Fruit fly (Drosophila melanogaster) whole organism, embryonic: ENCODE results near the gene MED15.

ENCODE experiments used
- Aef1 ChIP-seq: fragments of 200-800 bp; sonication (Bioruptor generic); IDR thresholded peaks from 3 replicates; pipeline ENCODE4 v1.3.6; 2022; ENCODE audit warnings: missing biosample characterization, missing genetic modification characterization
- Atf6 ChIP-seq: fragments of 200-800 bp; sonication (Bioruptor generic); IDR thresholded peaks from 2 replicates; pipeline ENCODE4 v1.3.6; 2022; ENCODE audit warnings: missing biosample characterization, missing genetic modification characterization
- CG10959 ChIP-seq: fragments of 200-800 bp; sonication (Bioruptor generic); IDR thresholded peaks from 2 replicates; pipeline ENCODE4 v1.3.6; 2022; ENCODE audit warnings: missing biosample characterization, missing genetic modification characterization
- CG11695 ChIP-seq: fragments of 200-800 bp; sonication (Bioruptor generic); IDR thresholded peaks from 3 replicates; pipeline ENCODE4 v1.3.6; 2022; ENCODE audit warnings: missing biosample characterization, missing genetic modification characterization
- CG11723 ChIP-seq: fragments of 200-800 bp; sonication (Bioruptor generic); optimal IDR thresholded peaks from 2 replicates; lab custom pipeline; 2017; ENCODE audit warnings: missing biosample characterization, mild to moderate bottlenecking, missing genetic modification characterization
- CG12769 ChIP-seq: fragments of 200-800 bp; sonication (Bioruptor generic); optimal IDR thresholded peaks from 2 replicates; lab custom pipeline; 2019; ENCODE audit warnings: missing biosample characterization, mild to moderate bottlenecking, missing genetic modification characterization, moderate library complexity
- CG13894 ChIP-seq: fragments of 200-800 bp; sonication (Bioruptor generic); optimal IDR thresholded peaks from 3 replicates; lab custom pipeline; 2018; ENCODE audit warnings: missing biosample characterization, mild to moderate bottlenecking, missing genetic modification characterization, moderate library complexity
- CG1792 ChIP-seq: fragments of 200-800 bp; sonication (Bioruptor generic); optimal IDR thresholded peaks from 2 replicates; lab custom pipeline; 2016; ENCODE audit warnings: missing biosample characterization, missing genetic modification characterization
- CG30431 ChIP-seq: fragments of 200-800 bp; sonication (Bioruptor generic); optimal IDR thresholded peaks from 2 replicates; lab custom pipeline; 2017; ENCODE audit warnings: missing biosample characterization, missing genetic modification characterization
- CG32532 ChIP-seq: fragments of 200-800 bp; sonication (Bioruptor generic); IDR thresholded peaks from 2 replicates; pipeline ENCODE4 v1.3.6; 2022; ENCODE audit warnings: missing biosample characterization, missing genetic modification characterization
- CG32772 ChIP-seq: fragments of 200-800 bp; sonication (Bioruptor generic); IDR thresholded peaks from 2 replicates; pipeline ENCODE4 v1.3.6; 2022; ENCODE audit warnings: missing biosample characterization, missing genetic modification characterization
- CG4707 ChIP-seq: fragments of 200-800 bp; sonication (Bioruptor generic); optimal IDR thresholded peaks from 2 replicates; lab custom pipeline; 2018; ENCODE audit warnings: missing biosample characterization, mild to moderate bottlenecking, missing genetic modification characterization, moderate library complexity
- CG5180 ChIP-seq: fragments of 200-800 bp; sonication (Bioruptor generic); optimal IDR thresholded peaks from 3 replicates; lab custom pipeline; 2017; ENCODE audit warnings: missing biosample characterization, missing genetic modification characterization, mild to moderate bottlenecking, moderate library complexity, missing genetic modification reagents
- CG6689 ChIP-seq: fragments of 200-800 bp; sonication (Bioruptor generic); IDR thresholded peaks from 2 replicates; pipeline ENCODE4 v1.3.6; 2022; ENCODE audit warnings: missing biosample characterization, missing genetic modification characterization
- CG6813 ChIP-seq: fragments of 200-800 bp; sonication (Bioruptor generic); optimal IDR thresholded peaks from 2 replicates; lab custom pipeline; 2017; ENCODE audit warnings: missing biosample characterization, missing genetic modification characterization, mild to moderate bottlenecking, moderate library complexity, missing genetic modification reagents
- CG7745 ChIP-seq: fragments of 200-800 bp; sonication (Bioruptor generic); optimal IDR thresholded peaks from 2 replicates; lab custom pipeline; 2018; ENCODE audit warnings: missing biosample characterization, mild to moderate bottlenecking, missing genetic modification characterization, moderate library complexity
- CG8290 ChIP-seq, 3 experiments: fragments of 200-800 bp; sonication (Bioruptor generic); optimal IDR thresholded peaks; 2 replicates each; lab custom pipeline; 2016 to 2019; ENCODE audit warnings: missing biosample characterization in 3 of 3, missing genetic modification characterization in 3 of 3, mild to moderate bottlenecking in 2 of 3, moderate library complexity in 1 of 3
- CG9215 ChIP-seq: fragments of 200-800 bp; sonication (Bioruptor generic); IDR thresholded peaks from 2 replicates; pipeline ENCODE4 v1.3.6; 2022; ENCODE audit warnings: missing biosample characterization, missing genetic modification characterization
- CG9797 ChIP-seq: fragments of 200-800 bp; sonication (Bioruptor generic); optimal IDR thresholded peaks from 3 replicates; lab custom pipeline; 2018; ENCODE audit warnings: missing biosample characterization, mild to moderate bottlenecking, missing genetic modification characterization
- CG9932 ChIP-seq: fragments of 200-800 bp; sonication (Bioruptor generic); IDR thresholded peaks from 2 replicates; pipeline ENCODE4 v1.3.6; 2022; ENCODE audit warnings: missing biosample characterization, missing genetic modification characterization
- CHES-1-like ChIP-seq: fragments of 200-800 bp; sonication (Bioruptor generic); optimal IDR thresholded peaks from 2 replicates; lab custom pipeline; 2016; ENCODE audit warnings: missing biosample characterization, missing genetic modification characterization
- Camta ChIP-seq: fragments of 200-800 bp; sonication (Bioruptor generic); optimal IDR thresholded peaks from 2 replicates; lab custom pipeline; 2016; ENCODE audit warnings: missing biosample characterization, missing genetic modification characterization
- Chrac-16 ChIP-seq: fragments of 200-800 bp; sonication (Bioruptor generic); optimal IDR thresholded peaks from 3 replicates; lab custom pipeline; 2016; ENCODE audit warnings: missing biosample characterization, missing genetic modification characterization
- H2.0 ChIP-seq: fragments of 200-800 bp; sonication (Bioruptor generic); IDR thresholded peaks from 2 replicates; pipeline ENCODE4 v1.3.6; 2022; ENCODE audit warnings: missing biosample characterization, missing genetic modification characterization
- Hmr ChIP-seq: fragments of 200-800 bp; sonication (Bioruptor generic); optimal IDR thresholded peaks from 3 replicates; lab custom pipeline; 2017; ENCODE audit warnings: mild to moderate bottlenecking, missing biosample characterization, missing genetic modification reagents, missing genetic modification characterization
- Hr78 ChIP-seq, 2 experiments: fragments of 200-800 bp in 1 of 2; fragments of >200 bp in 1 of 2; sonication (Bioruptor generic) in 1 of 2; optimal IDR thresholded peaks; 2 replicates each; lab custom pipeline; 2017 to 2019; ENCODE audit warnings: missing biosample characterization in 2 of 2, missing genetic modification characterization in 2 of 2, mild to moderate bottlenecking in 1 of 2, moderate library complexity in 1 of 2
- Lpt ChIP-seq: fragments of >200 bp; optimal IDR thresholded peaks from 2 replicates; lab custom pipeline; 2018; ENCODE audit warnings: missing biosample characterization, missing genetic modification characterization
- Med ChIP-seq: fragments of 200-800 bp; sonication (Bioruptor generic); peaks from one replicate; lab custom pipeline; 2016; ENCODE audit warnings: missing biosample characterization, missing genetic modification characterization, mild to moderate bottlenecking, inconsistent platforms, moderate library complexity
- Pdp1 ChIP-seq, 2 experiments: fragments of 200-800 bp; sonication (Bioruptor generic); optimal IDR thresholded peaks; 3 replicates each; lab custom pipeline; 2016; ENCODE audit warnings: missing biosample characterization in 2 of 2, missing genetic modification characterization in 2 of 2, mild to moderate bottlenecking in 1 of 2, moderate library complexity in 1 of 2
- Spps ChIP-seq: fragments of 200-800 bp; sonication (Bioruptor generic); optimal IDR thresholded peaks from 2 replicates; lab custom pipeline; 2018; ENCODE audit warnings: missing biosample characterization, mild to moderate bottlenecking, missing genetic modification characterization
- Ssrp ChIP-seq: fragments of 200-800 bp; sonication (Bioruptor generic); optimal IDR thresholded peaks from 2 replicates; lab custom pipeline; 2018; ENCODE audit warnings: missing biosample characterization, mild to moderate bottlenecking, missing genetic modification characterization, moderate library complexity
- crol ChIP-seq: fragments of 200-800 bp; sonication (Bioruptor generic); IDR thresholded peaks from 2 replicates; pipeline ENCODE4 v1.3.6; 2022; ENCODE audit warnings: missing biosample characterization, missing genetic modification characterization
- danr ChIP-seq: fragments of 200-800 bp; sonication (Bioruptor generic); IDR thresholded peaks from 2 replicates; pipeline ENCODE4 v1.3.6; 2022; ENCODE audit warnings: missing biosample characterization, missing genetic modification characterization
- dm ChIP-seq: fragments of 200-800 bp; sonication (Bioruptor generic); optimal IDR thresholded peaks from 3 replicates; lab custom pipeline; 2016; ENCODE audit warnings: missing biosample characterization, missing genetic modification characterization
- dpn ChIP-seq, 2 experiments: fragments of 200-800 bp; sonication (Bioruptor generic); optimal IDR thresholded peaks; 3 replicates each; lab custom pipeline; 2016; ENCODE audit warnings: missing biosample characterization in 2 of 2, missing genetic modification characterization in 2 of 2
- gcm ChIP-seq: fragments of 200-800 bp; sonication (Bioruptor generic); optimal IDR thresholded peaks from 2 replicates; lab custom pipeline; 2019; ENCODE audit warnings: missing biosample characterization, mild to moderate bottlenecking, missing genetic modification characterization, moderate library complexity
- hkb ChIP-seq, 2 experiments: fragments of 200-800 bp in 1 of 2; fragments of >200 bp in 1 of 2; sonication (Bioruptor generic) in 1 of 2; IDR thresholded peaks in 1 of 2; optimal IDR thresholded peaks in 1 of 2; 2 replicates each; pipeline versions ENCODE4 v1.3.6 to Lab custom; 2017 to 2022; ENCODE audit warnings: missing biosample characterization in 1 of 2, missing genetic modification characterization in 1 of 2
- lmd ChIP-seq: fragments of 200-800 bp; sonication (Bioruptor generic); IDR thresholded peaks from 2 replicates; pipeline ENCODE4 v1.3.6; 2022; ENCODE audit warnings: missing biosample characterization, missing genetic modification characterization
- pan ChIP-seq, 4 experiments: fragments of >200 bp in 3 of 4; fragments of 200-800 bp in 1 of 4; sonication (Bioruptor generic) in 1 of 4; optimal IDR thresholded peaks in 3 of 4; IDR thresholded peaks in 1 of 4; 2 replicates each; pipeline versions ENCODE4 v1.3.6 to Lab custom; 2017 to 2022; ENCODE audit warnings: missing biosample characterization in 2 of 4, missing genetic modification characterization in 2 of 4, mixed read lengths in 1 of 4
- pita ChIP-seq: fragments of 200-800 bp; sonication (Bioruptor generic); optimal IDR thresholded peaks from 2 replicates; lab custom pipeline; 2017; ENCODE audit warnings: missing biosample characterization, mild to moderate bottlenecking, missing genetic modification characterization
- ranshi ChIP-seq: fragments of 200-800 bp; sonication (Bioruptor generic); IDR thresholded peaks from 2 replicates; pipeline ENCODE4 v1.3.6; 2022; ENCODE audit warnings: missing biosample characterization, missing genetic modification characterization
- sisA ChIP-seq: fragments of 200-800 bp; sonication (Bioruptor generic); IDR thresholded peaks from 2 replicates; pipeline ENCODE4 v1.3.6; 2022; ENCODE audit warnings: missing biosample characterization, missing genetic modification characterization
- slbo ChIP-seq: fragments of 200-800 bp; sonication (Bioruptor generic); IDR thresholded peaks from 2 replicates; pipeline ENCODE4 v1.3.6; 2022; ENCODE audit warnings: missing biosample characterization, missing genetic modification characterization
- sqz ChIP-seq: fragments of 200-800 bp; sonication (Bioruptor generic); optimal IDR thresholded peaks from 3 replicates; lab custom pipeline; 2018; ENCODE audit warnings: missing biosample characterization, mild to moderate bottlenecking, missing genetic modification characterization
- sug ChIP-seq: fragments of 200-800 bp; optimal IDR thresholded peaks from 2 replicates; lab custom pipeline; 2019; ENCODE audit warnings: missing biosample characterization, mild to moderate bottlenecking, missing genetic modification characterization, moderate library complexity
- tgo ChIP-seq: fragments of 200-800 bp; sonication (Bioruptor generic); IDR thresholded peaks from 3 replicates; pipeline ENCODE4 v1.3.6; 2022; ENCODE audit warnings: missing biosample characterization, missing genetic modification characterization
- tup ChIP-seq: fragments of 200-800 bp; sonication (Bioruptor generic); optimal IDR thresholded peaks from 2 replicates; lab custom pipeline; 2016; ENCODE audit warnings: missing biosample characterization, mild to moderate bottlenecking, missing genetic modification characterization, moderate library complexity
- unc-4 ChIP-seq: fragments of 200-800 bp; sonication (Bioruptor generic); IDR thresholded peaks from 2 replicates; pipeline ENCODE4 v1.3.6; 2022; ENCODE audit warnings: missing biosample characterization, missing genetic modification characterization; ENCODE audit not compliant: partially characterized antibody

The MED15 gene

dm6 chr2L:480638-481399 lies 8.0 kb downstream of the MED15 start (continued):
- TF ChIP-seq CG32772 (GFP tag; lab: Robert Waterston, UW): no peak
- peak in 1 of 2 experiments; percentile 100 for TF ChIP-seq Hr78 (GFP tag; optimal IDR thresholded peaks at IDR 0.05; lab: Kevin White, UChicago)
- no peak for TF ChIP-seq tgo (GFP tag; lab: Robert Waterston, UW)
- TF ChIP-seq CG7745: peak; percentile 97
- no peak for TF ChIP-seq danr (GFP tag; lab: Robert Waterston, UW)
- peak; percentile 100 for TF ChIP-seq Hmr (GFP tag; lab: Kevin White, UChicago)
- no peak for TF ChIP-seq unc-4 (GFP tag; lab: Robert Waterston, UW)
- no peak for TF ChIP-seq pita (GFP tag; lab: Kevin White, UChicago)
- TF ChIP-seq CG1792 (GFP tag; lab: Kevin White, UChicago): peak; percentile 100
- peak; percentile 100 for TF ChIP-seq Chrac-16 (GFP tag; lab: Kevin White, UChicago)
- TF ChIP-seq sqz (GFP tag; lab: Kevin White, UChicago): peak; percentile 100
- TF ChIP-seq Camta (GFP tag; lab: Kevin White, UChicago): peak; percentile 100
- TF ChIP-seq dpn (GFP tag; optimal IDR thresholded peaks at IDR 0.05; lab: Kevin White, UChicago): peak; percentile 100
- TF ChIP-seq Med (GFP tag; lab: Kevin White, UChicago): peak; percentile 100
- TF ChIP-seq lmd (GFP tag; lab: Robert Waterston, UW): no peak
- TF ChIP-seq sug: peak; percentile 100
- peak; percentile 100 for TF ChIP-seq Spps (tag; lab: Kevin White, UChicago)
- no peak for TF ChIP-seq CG32532 (GFP tag; lab: Robert Waterston, UW)
- peak in 1 of 2 experiments; percentile 88 for TF ChIP-seq pan (optimal IDR thresholded peaks at IDR 0.05; lab: Kevin White, UChicago)
- peak in 1 of 2 experiments; percentile 83 for TF ChIP-seq pan (GFP tag; optimal IDR thresholded peaks at IDR 0.05 in 1 of 2, IDR thresholded peaks at IDR 0.05 in 1 of 2)
- peak; percentile 96 for TF ChIP-seq CG5180
- TF ChIP-seq hkb (optimal IDR thresholded peaks at IDR 0.05; lab: Kevin White, UChicago): peak; percentile 73
- no peak for TF ChIP-seq hkb (GFP tag; IDR thresholded peaks at IDR 0.05; lab: Robert Waterston, UW)
- peak; percentile 100 for TF ChIP-seq gcm (GFP tag; lab: Kevin White, UChicago)
- TF ChIP-seq tup (GFP tag; lab: Kevin White, UChicago): peak; percentile 100
- TF ChIP-seq H2.0: no peak
- TF ChIP-seq slbo (GFP tag; lab: Robert Waterston, UW): no peak
- TF ChIP-seq CG10959 (GFP tag; lab: Robert Waterston, UW): no peak
- TF ChIP-seq Lpt (GFP tag; lab: Kevin White, UChicago): peak; percentile 74
- peak; percentile 100 for TF ChIP-seq CG12769
- TF ChIP-seq CG4707 (GFP tag; lab: Kevin White, UChicago): peak; percentile 99
- peak; percentile 100 for TF ChIP-seq CG11723 (GFP tag; lab: Kevin White, UChicago)
- TF ChIP-seq CG9932 (GFP tag; lab: Robert Waterston, UW): no peak
- no peak for TF ChIP-seq CG11695 (GFP tag; lab: Robert Waterston, UW)
- TF ChIP-seq CG13894 (tag; lab: Kevin White, UChicago): peak; percentile 100
- peak; percentile 100 for TF ChIP-seq CG30431 (GFP tag; lab: Kevin White, UChicago)
- TF ChIP-seq Ssrp (tag; lab: Kevin White, UChicago): peak; percentile 100
- peak; percentile 100 for TF ChIP-seq CG6813
- peak; percentile 100 for TF ChIP-seq dm (GFP tag; lab: Kevin White, UChicago)
- no peak for TF ChIP-seq crol (GFP tag; lab: Robert Waterston, UW)
- TF ChIP-seq CG9215 (GFP tag; lab: Robert Waterston, UW): no peak
- no peak for TF ChIP-seq sisA (GFP tag; lab: Robert Waterston, UW)
- TF ChIP-seq ranshi: no peak
- TF ChIP-seq Atf6 (GFP tag; lab: Robert Waterston, UW): no peak
- TF ChIP-seq CG6689: no peak
- TF ChIP-seq CG8290 (GFP tag; optimal IDR thresholded peaks at IDR 0.05; lab: Kevin White, UChicago): peak; percentile 100
- TF ChIP-seq CG8290 (tag; optimal IDR thresholded peaks at IDR 0.05; lab: Kevin White, UChicago): peak; percentile 99 to 100
- TF ChIP-seq Pdp1 (GFP tag; optimal IDR thresholded peaks at IDR 0.05; lab: Kevin White, UChicago): peak; percentile 100
- TF ChIP-seq Aef1 (GFP tag; lab: Robert Waterston, UW): no peak
- TF ChIP-seq CHES-1-like (GFP tag; lab: Kevin White, UChicago): peak; percentile 100
- peak; percentile 97 for TF ChIP-seq CG9797 (GFP tag; lab: Kevin White, UChicago)
